Worm (Caenorhabditis elegans) whole organism, L1 larva: Measurements from ENCODE around the gene T05C12.9.

ENCODE experiments used
- blmp-1 ChIP-seq: fragments of 150-350 bp; optimal IDR thresholded peaks from 2 replicates; lab custom pipeline; 2014; ENCODE audit warnings: missing biosample characterization, missing genetic modification characterization
- dpl-1 ChIP-seq, 3 experiments: fragments of 150-350 bp in 2 of 3; sonication (generic microtip) in 1 of 3; optimal IDR thresholded peaks; 2 replicates each; lab custom pipeline; 2014 to 2017; ENCODE audit warnings: missing biosample characterization in 3 of 3, missing genetic modification characterization in 3 of 3, missing genetic modification reagents in 3 of 3
- efl-1 ChIP-seq, 4 experiments: fragments of 150-350 bp; optimal IDR thresholded peaks in 3 of 4; peaks in 1 of 4; 1 replicate in 1 of 4; 2 replicates in 3 of 4; lab custom pipeline; 2014; ENCODE audit warnings: missing biosample characterization in 2 of 4, missing genetic modification characterization in 2 of 4, missing genetic modification reagents in 2 of 4
- fos-1 ChIP-seq: fragments of 150-350 bp; optimal IDR thresholded peaks from 2 replicates; lab custom pipeline; 2014; ENCODE audit warnings: missing biosample characterization, missing genetic modification characterization
- jun-1 ChIP-seq: fragments of 150-350 bp; optimal IDR thresholded peaks from 2 replicates; lab custom pipeline; 2014; ENCODE audit warnings: missing biosample characterization, missing genetic modification reagents, missing genetic modification characterization
- lin-13 ChIP-seq: fragments of 150-350 bp; optimal IDR thresholded peaks from 2 replicates; lab custom pipeline; 2014; ENCODE audit warnings: missing biosample characterization, missing genetic modification reagents, missing genetic modification characterization
- pqm-1 ChIP-seq: sonication (generic microtip); optimal IDR thresholded peaks from 3 replicates; lab custom pipeline; 2017; ENCODE audit warnings: missing biosample characterization, missing genetic modification characterization
- tbx-2 ChIP-seq: sonication (generic microtip); optimal IDR thresholded peaks from 2 replicates; lab custom pipeline; 2016; ENCODE audit warnings: missing genetic modification characterization, missing compliant biosample characterization

- no peak for TF ChIP-seq dpl-1 (GFP tag; optimal IDR thresholded peaks at IDR 0.05; lab: Kevin White, UChicago)
- no peak for TF ChIP-seq pqm-1 (tag; lab: Kevin White, UChicago)
- TF ChIP-seq tbx-2 (tag; lab: Kevin White, UChicago): no peak
- TF ChIP-seq blmp-1 (tag; lab: Kevin White, UChicago): no peak
- no peak for TF ChIP-seq lin-13 (GFP tag; lab: Kevin White, UChicago)
- TF ChIP-seq jun-1 (tag; lab: Kevin White, UChicago): no peak
- no peak for TF ChIP-seq efl-1 (optimal IDR thresholded peaks at IDR 0.05; lab: Kevin White, UChicago)
- no peak for TF ChIP-seq efl-1 (GFP tag; optimal IDR thresholded peaks at IDR 0.05 in 1 of 2; lab: Kevin White, UChicago)
- TF ChIP-seq fos-1 (tag; lab: Kevin White, UChicago): no peak
Observed at ce11 chrII:8230976-8231375, 38.0 kb upstream of the T05C12.9 start, which contains the start of gene M110.9.
